Worm (Caenorhabditis elegans) whole organism, L1 larva: Measurements from ENCODE around the gene lgc-56.

ENCODE experiments used
- ceh-82 ChIP-seq, 3 experiments: fragments of 150-350 bp in 1 of 3; sonication (generic microtip) in 2 of 3; optimal IDR thresholded peaks; 2 replicates each; lab custom pipeline; 2014 to 2017; ENCODE audit warnings: missing biosample characterization in 3 of 3, missing genetic modification characterization in 3 of 3
- ceh-88 ChIP-seq: fragments of 200-800 bp; sonication (Bioruptor generic); IDR thresholded peaks from 2 replicates; pipeline ENCODE4 v1.3.6; 2022; ENCODE audit warnings: missing genetic modification characterization, missing compliant biosample characterization
- jun-1 ChIP-seq: fragments of 150-350 bp; optimal IDR thresholded peaks from 2 replicates; lab custom pipeline; 2014; ENCODE audit warnings: missing biosample characterization, missing genetic modification reagents, missing genetic modification characterization
- nhr-12 ChIP-seq: sonication (generic microtip); optimal IDR thresholded peaks from 2 replicates; lab custom pipeline; 2017; ENCODE audit warnings: missing biosample characterization, missing genetic modification characterization

- no peak for TF ChIP-seq jun-1 (tag; lab: Kevin White, UChicago)
- TF ChIP-seq ceh-88 (GFP tag; lab: Robert Waterston, UW), result no peak
- TF ChIP-seq ceh-82 (tag; optimal IDR thresholded peaks at IDR 0.05; lab: Kevin White, UChicago), result no peak
- no peak for TF ChIP-seq nhr-12 (tag; lab: Kevin White, UChicago)
Measured at ce11 chrII:5177902-5178301, 47.7 kb downstream of the lgc-56 start, which contains the start of gene C27D6.12.
